Worm (Caenorhabditis elegans) whole organism, L4 larva: ENCODE data around the gene twk-49.

Source experiments
- ZK337.2 ChIP-seq: fragments of 200-800 bp; sonication (Bioruptor generic); IDR thresholded peaks from 2 replicates; pipeline ENCODE4 v1.3.6; 2022; ENCODE audit warnings: missing genetic modification reagents, missing genetic modification characterization, missing compliant biosample characterization
- ceh-28 ChIP-seq: fragments of 150-350 bp; optimal IDR thresholded peaks from 2 replicates; lab custom pipeline; 2014; ENCODE audit warnings: missing biosample characterization, missing genetic modification reagents, missing genetic modification characterization
- ceh-82 ChIP-seq: sonication (generic microtip); optimal IDR thresholded peaks from 2 replicates; lab custom pipeline; 2017; ENCODE audit warnings: missing biosample characterization, missing genetic modification characterization
- duxl-1 ChIP-seq: sonication (generic microtip); optimal IDR thresholded peaks from 2 replicates; lab custom pipeline; 2016; ENCODE audit warnings: mild to moderate bottlenecking, missing genetic modification characterization, moderate library complexity, missing compliant biosample characterization; ENCODE audit not compliant: poor library complexity
- egl-27 ChIP-seq: sonication (generic microtip); optimal IDR thresholded peaks from 3 replicates; lab custom pipeline; 2017; ENCODE audit warnings: missing biosample characterization, missing genetic modification reagents, missing genetic modification characterization
- lin-1 ChIP-seq: fragments of 200-800 bp; sonication (Bioruptor generic); IDR thresholded peaks from 2 replicates; pipeline ENCODE4 v1.3.6; 2022; ENCODE audit warnings: missing genetic modification reagents, missing genetic modification characterization, missing compliant biosample characterization
- nhr-237 ChIP-seq: sonication (generic microtip); optimal IDR thresholded peaks from 2 replicates; lab custom pipeline; 2017; ENCODE audit warnings: missing biosample characterization, missing genetic modification characterization
- nhr-28 ChIP-seq: fragments of 150-350 bp; optimal IDR thresholded peaks from 2 replicates; lab custom pipeline; 2014; ENCODE audit warnings: missing biosample characterization, missing genetic modification characterization
- snpc-1.2 ChIP-seq: fragments of 200-800 bp; sonication (Bioruptor generic); IDR thresholded peaks from 2 replicates; pipeline ENCODE4 v1.3.6; 2022; ENCODE audit warnings: missing genetic modification reagents, missing genetic modification characterization, missing compliant biosample characterization
- snpc-4 ChIP-seq: fragments of 150-350 bp; optimal IDR thresholded peaks from 2 replicates; lab custom pipeline; 2014; ENCODE audit warnings: missing biosample characterization, missing genetic modification characterization

- TF ChIP-seq snpc-4 (tag; lab: Kevin White, UChicago): no peak
- no peak for TF ChIP-seq snpc-1.2
- TF ChIP-seq ZK337.2 (GFP tag; lab: Robert Waterston, UW): no peak
- no peak for TF ChIP-seq nhr-237 (tag; lab: Kevin White, UChicago)
- no peak for TF ChIP-seq duxl-1 (tag; lab: Kevin White, UChicago)
- TF ChIP-seq ceh-82 (tag; lab: Kevin White, UChicago): no peak
- TF ChIP-seq lin-1 (GFP tag; lab: Robert Waterston, UW): no peak
- no peak for TF ChIP-seq nhr-28 (tag; lab: Kevin White, UChicago)
- no peak for TF ChIP-seq ceh-28 (tag; lab: Kevin White, UChicago)
- TF ChIP-seq egl-27 (tag; lab: Kevin White, UChicago): no peak
Observed at ce11 chrII:6496496-6496895, 2.5 kb downstream of the twk-49 start.
